Fruit fly (Drosophila melanogaster) whole organism, adult: ENCODE measurements around the gene Mct1.

Experiments
- CG11617 ChIP-seq: fragments of 200-800 bp; sonication (Bioruptor generic); optimal IDR thresholded peaks from 2 replicates; lab custom pipeline; 2017; ENCODE audit warnings: mild to moderate bottlenecking, missing biosample characterization, missing genetic modification reagents, missing genetic modification characterization
- CG12768 ChIP-seq: fragments of 200-800 bp; sonication (Bioruptor generic); optimal IDR thresholded peaks from 2 replicates; lab custom pipeline; 2017; ENCODE audit warnings: missing biosample characterization, missing genetic modification characterization, mild to moderate bottlenecking, moderate library complexity, missing genetic modification reagents
- CG14711 ChIP-seq: fragments of 200-800 bp; sonication (Bioruptor generic); optimal IDR thresholded peaks from 2 replicates; lab custom pipeline; 2018; ENCODE audit warnings: missing biosample characterization, mild to moderate bottlenecking, missing genetic modification characterization, moderate library complexity
- CG1620 ChIP-seq: fragments of 200-800 bp; sonication (Bioruptor generic); optimal IDR thresholded peaks from 2 replicates; lab custom pipeline; 2016; ENCODE audit warnings: missing biosample characterization, missing genetic modification characterization
- CG33017 ChIP-seq: fragments of 200-800 bp; sonication (Bioruptor generic); optimal IDR thresholded peaks from 2 replicates; lab custom pipeline; 2018; ENCODE audit warnings: missing biosample characterization, mild to moderate bottlenecking, missing genetic modification characterization, moderate library complexity
- CG5204 ChIP-seq: fragments of 200-800 bp; sonication (Bioruptor generic); optimal IDR thresholded peaks from 2 replicates; lab custom pipeline; 2016; ENCODE audit warnings: missing biosample characterization, missing genetic modification characterization
- CG7045 ChIP-seq: fragments of 200-800 bp; sonication (Bioruptor generic); optimal IDR thresholded peaks from 2 replicates; lab custom pipeline; 2017; ENCODE audit warnings: missing biosample characterization, mild to moderate bottlenecking, missing genetic modification characterization
- CG7101 ChIP-seq: fragments of 200-800 bp; sonication (Bioruptor generic); optimal IDR thresholded peaks from 2 replicates; lab custom pipeline; 2018; ENCODE audit warnings: missing biosample characterization, mild to moderate bottlenecking, missing genetic modification characterization, moderate library complexity
- Clk ChIP-seq: fragments of 200-800 bp; sonication (Bioruptor generic); optimal IDR thresholded peaks from 2 replicates; lab custom pipeline; 2017; ENCODE audit warnings: missing biosample characterization, missing genetic modification characterization
- Crg-1 ChIP-seq: fragments of 200-800 bp; sonication (Bioruptor generic); optimal IDR thresholded peaks from 2 replicates; lab custom pipeline; 2016; ENCODE audit warnings: missing biosample characterization, missing genetic modification characterization
- Hr96 ChIP-seq: fragments of 200-800 bp; sonication (Bioruptor generic); optimal IDR thresholded peaks from 2 replicates; lab custom pipeline; 2016; ENCODE audit warnings: missing biosample characterization, missing genetic modification characterization
- Mnt ChIP-seq: fragments of 200-800 bp; sonication (Bioruptor generic); optimal IDR thresholded peaks from 2 replicates; lab custom pipeline; 2016; ENCODE audit warnings: missing biosample characterization, mild to moderate bottlenecking, missing genetic modification characterization
- bab1 ChIP-seq: fragments of 200-800 bp; sonication (Bioruptor generic); optimal IDR thresholded peaks from 3 replicates; lab custom pipeline; 2019; ENCODE audit warnings: missing biosample characterization, mild to moderate bottlenecking, missing genetic modification characterization, moderate library complexity
- cic ChIP-seq: fragments of 200-800 bp; sonication (Bioruptor generic); optimal IDR thresholded peaks from 2 replicates; lab custom pipeline; 2017; ENCODE audit warnings: missing biosample characterization, mild to moderate bottlenecking, missing genetic modification characterization, moderate library complexity
- cnc ChIP-seq, 2 experiments: fragments of >200 bp; optimal IDR thresholded peaks; 2 replicates each; lab custom pipeline; 2017
- kay ChIP-seq: fragments of 200-800 bp; sonication (Bioruptor generic); peaks from one replicate; lab custom pipeline; 2016; ENCODE audit warnings: missing biosample characterization, missing genetic modification characterization, borderline replicate concordance
- ovo ChIP-seq: fragments of 200-800 bp; sonication (Bioruptor generic); optimal IDR thresholded peaks from 2 replicates; lab custom pipeline; 2016; ENCODE audit warnings: missing biosample characterization, missing genetic modification characterization
- pad ChIP-seq: fragments of 200-800 bp; sonication (Bioruptor generic); optimal IDR thresholded peaks from 3 replicates; lab custom pipeline; 2017; ENCODE audit warnings: missing biosample characterization, missing genetic modification characterization, mild to moderate bottlenecking, moderate library complexity, missing genetic modification reagents
- tj ChIP-seq: fragments of 200-800 bp; sonication (Bioruptor generic); optimal IDR thresholded peaks from 3 replicates; lab custom pipeline; 2017; ENCODE audit warnings: missing biosample characterization, mild to moderate bottlenecking, missing genetic modification characterization, moderate library complexity
- toe ChIP-seq: fragments of 200-800 bp; sonication (Bioruptor generic); optimal IDR thresholded peaks from 2 replicates; lab custom pipeline; 2016; ENCODE audit warnings: missing biosample characterization, missing genetic modification characterization

The Mct1 gene

dm6 chrX:2199303-2199702, 10.3 kb downstream of the Mct1 start:
- TF ChIP-seq pad (GFP tag; lab: Kevin White, UChicago) = peak; percentile 10
- no peak for TF ChIP-seq Crg-1
- TF ChIP-seq CG12768 = peak; percentile 6
- TF ChIP-seq Mnt (GFP tag; lab: Kevin White, UChicago) = peak; percentile 14
- peak; percentile 53 for TF ChIP-seq cic

dm6 chrX:2203766-2204165, 14.8 kb downstream of the Mct1 start, which contains the start of gene FarO:
TSS of gene FarO (minus strand) at chrX:2203866.
- TF ChIP-seq CG7045 (GFP tag; lab: Kevin White, UChicago) = no peak
- no peak for TF ChIP-seq Clk (GFP tag; lab: Kevin White, UChicago)
- no peak for TF ChIP-seq cnc (optimal IDR thresholded peaks at IDR 0.05; lab: Kevin White, UChicago)
- no peak for TF ChIP-seq bab1 (GFP tag; lab: Kevin White, UChicago)
- no peak for TF ChIP-seq kay (GFP tag; lab: Kevin White, UChicago)
- no peak for TF ChIP-seq pad (GFP tag; lab: Kevin White, UChicago)
- no peak for TF ChIP-seq CG12768

dm6 chrX:2208641-2209241, 19.8 kb downstream of the Mct1 start:
- no peak for TF ChIP-seq CG11617
- no peak for TF ChIP-seq bab1 (GFP tag; lab: Kevin White, UChicago)
- TF ChIP-seq ovo (GFP tag; lab: Kevin White, UChicago) = no peak
- no peak for TF ChIP-seq CG33017 (tag; lab: Kevin White, UChicago)
- TF ChIP-seq kay (GFP tag; lab: Kevin White, UChicago) = no peak
- no peak for TF ChIP-seq CG7045 (GFP tag; lab: Kevin White, UChicago)
- TF ChIP-seq Hr96 (GFP tag; lab: Kevin White, UChicago) = no peak
- TF ChIP-seq CG5204 (GFP tag; lab: Kevin White, UChicago) = no peak
- no peak for TF ChIP-seq CG14711 (tag; lab: Kevin White, UChicago)

- TF ChIP-seq CG1620 (GFP tag; lab: Kevin White, UChicago) (no peak), CG7101 (tag; lab: Kevin White, UChicago) (no peak), Hr96 (GFP tag; lab: Kevin White, UChicago) (peak; percentile 17), toe (GFP tag; lab: Kevin White, UChicago) (no peak), CG12768 (no peak), pad (GFP tag; lab: Kevin White, UChicago) (no peak), kay (GFP tag; lab: Kevin White, UChicago) (no peak), CG14711 (tag; lab: Kevin White, UChicago) (peak; percentile 12), cnc (optimal IDR thresholded peaks at IDR 0.05; lab: Kevin White, UChicago) (no peak)
These were observed 23.4 kb downstream of the Mct1 start for dm6 chrX:2212327-2212820.

dm6 chrX:2213759-2214406, 24.9 kb downstream of the Mct1 start, which contains the start of gene SmydA-8:
TSS of gene SmydA-8 (minus strand) at chrX:2213809.
- TF ChIP-seq CG7101 (tag; lab: Kevin White, UChicago) (no peak), Hr96 (GFP tag; lab: Kevin White, UChicago) (no peak), kay (GFP tag; lab: Kevin White, UChicago) (peak; percentile 45), bab1 (GFP tag; lab: Kevin White, UChicago) (peak; percentile 31)

dm6 chrX:2218455-2218854, 29.5 kb downstream of the Mct1 start:
- no peak for TF ChIP-seq Mnt (GFP tag; lab: Kevin White, UChicago)
- no peak for TF ChIP-seq CG7101 (tag; lab: Kevin White, UChicago)
- TF ChIP-seq CG11617 = no peak
- TF ChIP-seq kay (GFP tag; lab: Kevin White, UChicago) = no peak
- TF ChIP-seq CG12768 = no peak
- TF ChIP-seq tj (GFP tag; lab: Kevin White, UChicago) = no peak
- no peak for TF ChIP-seq Crg-1
- no peak for TF ChIP-seq Hr96 (GFP tag; lab: Kevin White, UChicago)
- no peak for TF ChIP-seq CG5204 (GFP tag; lab: Kevin White, UChicago)
- TF ChIP-seq Clk (GFP tag; lab: Kevin White, UChicago) = no peak
- no peak for TF ChIP-seq CG1620 (GFP tag; lab: Kevin White, UChicago)

- TF ChIP-seq Crg-1 (no peak), Hr96 (GFP tag; lab: Kevin White, UChicago) (no peak), CG7101 (tag; lab: Kevin White, UChicago) (no peak)
These were observed 30.3 kb downstream of the Mct1 start for dm6 chrX:2219246-2219645.
